Worm (Caenorhabditis elegans) whole organism, late embryonic: Measurements from ENCODE around the gene cls-1.

Experiments used
- C08G9.2 ChIP-seq: sonication (generic microtip); optimal IDR thresholded peaks from 2 replicates; lab custom pipeline; 2016; ENCODE audit warnings: mild to moderate bottlenecking, missing genetic modification characterization, moderate library complexity, missing compliant biosample characterization
- K09A11.1 ChIP-seq: sonication (generic microtip); optimal IDR thresholded peaks from 2 replicates; lab custom pipeline; 2017; ENCODE audit warnings: antibody characterized with exemption, mild to moderate bottlenecking, missing genetic modification characterization, missing compliant biosample characterization; ENCODE audit not compliant: insufficient read depth
- T23F11.4 ChIP-seq: fragments of 200-800 bp; sonication (Bioruptor generic); optimal IDR thresholded peaks from 2 replicates; lab custom pipeline; 2018; ENCODE audit warnings: mild to moderate bottlenecking, missing genetic modification characterization, missing compliant biosample characterization
- Y22D7AL.16 ChIP-seq: sonication (generic microtip); optimal IDR thresholded peaks from 2 replicates; lab custom pipeline; 2016; ENCODE audit warnings: missing genetic modification characterization, missing compliant biosample characterization
- ama-1 ChIP-seq: fragments of 150-350 bp; optimal IDR thresholded peaks from 2 replicates; lab custom pipeline; 2014
- ceh-18 ChIP-seq: sonication (generic microtip); optimal IDR thresholded peaks from 2 replicates; lab custom pipeline; 2016; ENCODE audit warnings: missing genetic modification characterization, missing compliant biosample characterization
- ceh-22 ChIP-seq: sonication (generic microtip); optimal IDR thresholded peaks from 2 replicates; lab custom pipeline; 2017; ENCODE audit warnings: missing biosample characterization, missing genetic modification characterization
- ceh-24 ChIP-seq: sonication (generic microtip); optimal IDR thresholded peaks from 2 replicates; lab custom pipeline; 2016; ENCODE audit warnings: mild to moderate bottlenecking, missing genetic modification characterization, missing compliant biosample characterization
- ceh-34 ChIP-seq: sonication (generic microtip); optimal IDR thresholded peaks from 2 replicates; lab custom pipeline; 2016; ENCODE audit warnings: mild to moderate bottlenecking, missing genetic modification characterization, missing compliant biosample characterization
- ceh-45 ChIP-seq: fragments of 200-800 bp; sonication (Bioruptor generic); IDR thresholded peaks from 2 replicates; pipeline ENCODE4 v1.3.6; 2022; ENCODE audit warnings: missing genetic modification reagents, missing genetic modification characterization, missing compliant biosample characterization
- ceh-48 ChIP-seq: sonication (generic microtip); optimal IDR thresholded peaks from 2 replicates; lab custom pipeline; 2016; ENCODE audit warnings: missing genetic modification characterization, inconsistent platforms, missing compliant biosample characterization
- ceh-6 ChIP-seq: fragments of 200-800 bp; sonication (Bioruptor generic); optimal IDR thresholded peaks from 2 replicates; lab custom pipeline; 2018; ENCODE audit warnings: mild to moderate bottlenecking, missing genetic modification characterization, missing compliant biosample characterization
- che-1 ChIP-seq: sonication (generic microtip); optimal IDR thresholded peaks from 2 replicates; lab custom pipeline; 2016; ENCODE audit warnings: mild to moderate bottlenecking, missing genetic modification characterization, missing compliant biosample characterization
- dmd-4 ChIP-seq: sonication (generic microtip); optimal IDR thresholded peaks from 2 replicates; lab custom pipeline; 2016; ENCODE audit warnings: borderline replicate concordance, missing genetic modification characterization, missing compliant biosample characterization
- elt-2 ChIP-seq: sonication (generic microtip); optimal IDR thresholded peaks from 2 replicates; lab custom pipeline; 2016; ENCODE audit warnings: missing genetic modification reagents, missing genetic modification characterization, missing compliant biosample characterization
- elt-4 ChIP-seq: sonication (generic microtip); optimal IDR thresholded peaks from 2 replicates; lab custom pipeline; 2016; ENCODE audit warnings: missing genetic modification characterization, missing compliant biosample characterization
- ets-4 ChIP-seq: sonication (generic microtip); optimal IDR thresholded peaks from 2 replicates; lab custom pipeline; 2016; ENCODE audit warnings: missing genetic modification characterization, missing compliant biosample characterization
- eyg-1 ChIP-seq: sonication (generic microtip); optimal IDR thresholded peaks from 2 replicates; lab custom pipeline; 2016; ENCODE audit warnings: missing genotype, missing genetic modification characterization, missing compliant biosample characterization
- fax-1 ChIP-seq: sonication (generic microtip); optimal IDR thresholded peaks from 2 replicates; lab custom pipeline; 2016; ENCODE audit warnings: missing genotype, missing genetic modification characterization, missing compliant biosample characterization
- fkh-10 ChIP-seq: fragments of 150-350 bp; optimal IDR thresholded peaks from 2 replicates; lab custom pipeline; 2014; ENCODE audit warnings: missing biosample characterization, missing genetic modification reagents, missing genetic modification characterization
- fkh-6 ChIP-seq: sonication (generic microtip); optimal IDR thresholded peaks from 2 replicates; lab custom pipeline; 2016; ENCODE audit warnings: missing genetic modification characterization, missing compliant biosample characterization
- gmeb-2 ChIP-seq: sonication (generic microtip); optimal IDR thresholded peaks from 2 replicates; lab custom pipeline; 2016; ENCODE audit warnings: missing genetic modification characterization, inconsistent platforms, missing compliant biosample characterization
- hlh-13 ChIP-seq: fragments of 200-800 bp; sonication (Bioruptor generic); optimal IDR thresholded peaks from 2 replicates; lab custom pipeline; 2018; ENCODE audit warnings: mild to moderate bottlenecking, missing genetic modification characterization, missing compliant biosample characterization
- hlh-15 ChIP-seq: sonication (generic microtip); optimal IDR thresholded peaks from 2 replicates; lab custom pipeline; 2016; ENCODE audit warnings: missing genetic modification characterization, missing compliant biosample characterization
- hlh-6 ChIP-seq: sonication (generic microtip); optimal IDR thresholded peaks from 2 replicates; lab custom pipeline; 2016; ENCODE audit warnings: missing genotype, missing genetic modification characterization, missing compliant biosample characterization
- lin-11 ChIP-seq: fragments of 200-800 bp; sonication (Bioruptor generic); optimal IDR thresholded peaks from 2 replicates; lab custom pipeline; 2018; ENCODE audit warnings: mild to moderate bottlenecking, missing genetic modification characterization, missing compliant biosample characterization
- madf-2 ChIP-seq: sonication (generic microtip); optimal IDR thresholded peaks from 2 replicates; lab custom pipeline; 2017; ENCODE audit warnings: missing genetic modification characterization, missing compliant biosample characterization
- mec-3 ChIP-seq: sonication (generic microtip); optimal IDR thresholded peaks from 2 replicates; lab custom pipeline; 2016; ENCODE audit warnings: borderline replicate concordance, missing genetic modification characterization, missing compliant biosample characterization
- nfya-1 ChIP-seq: sonication (generic microtip); optimal IDR thresholded peaks from 2 replicates; lab custom pipeline; 2017; ENCODE audit warnings: missing genetic modification characterization, mild to moderate bottlenecking, missing compliant biosample characterization, antibody characterized with exemption, moderate library complexity
- nhr-232 ChIP-seq: sonication (generic microtip); optimal IDR thresholded peaks from 2 replicates; lab custom pipeline; 2016; ENCODE audit warnings: missing genetic modification characterization, missing compliant biosample characterization
- npax-4 ChIP-seq: sonication (generic microtip); optimal IDR thresholded peaks from 2 replicates; lab custom pipeline; 2016; ENCODE audit warnings: missing genetic modification characterization, missing compliant biosample characterization
- odd-2 ChIP-seq: sonication (generic microtip); optimal IDR thresholded peaks from 2 replicates; lab custom pipeline; 2017; ENCODE audit warnings: antibody characterized with exemption, mild to moderate bottlenecking, missing genetic modification characterization, missing compliant biosample characterization
- pag-3 ChIP-seq: sonication (generic microtip); optimal IDR thresholded peaks from 2 replicates; lab custom pipeline; 2016; ENCODE audit warnings: missing compliant biosample characterization, missing genetic modification characterization, borderline replicate concordance
- pat-9 ChIP-seq: fragments of 200-800 bp; sonication (Bioruptor generic); optimal IDR thresholded peaks from 2 replicates; lab custom pipeline; 2018; ENCODE audit warnings: mild to moderate bottlenecking, missing genetic modification characterization, moderate library complexity, missing compliant biosample characterization
- pax-1 ChIP-seq: fragments of 150-350 bp; optimal IDR thresholded peaks from 2 replicates; lab custom pipeline; 2014; ENCODE audit warnings: missing biosample characterization, missing genetic modification characterization
- pros-1 ChIP-seq: fragments of 150-350 bp; optimal IDR thresholded peaks from 2 replicates; lab custom pipeline; 2014; ENCODE audit warnings: missing biosample characterization, missing genetic modification reagents, missing genetic modification characterization
- rnt-1 ChIP-seq: sonication (generic microtip); optimal IDR thresholded peaks from 2 replicates; lab custom pipeline; 2016; ENCODE audit warnings: missing genetic modification characterization, missing compliant biosample characterization
- sdc-2 ChIP-seq: sonication (generic microtip); optimal IDR thresholded peaks from 2 replicates; lab custom pipeline; 2016; ENCODE audit warnings: missing genotype, missing genetic modification characterization, missing compliant biosample characterization
- sox-4 ChIP-seq: sonication (generic microtip); optimal IDR thresholded peaks from 2 replicates; lab custom pipeline; 2017; ENCODE audit warnings: mild to moderate bottlenecking, missing genetic modification characterization, inconsistent platforms, missing compliant biosample characterization
- syd-9 ChIP-seq: sonication (generic microtip); optimal IDR thresholded peaks from 2 replicates; lab custom pipeline; 2016; ENCODE audit warnings: mild to moderate bottlenecking, missing genetic modification characterization, moderate library complexity, missing compliant biosample characterization
- tbx-2 ChIP-seq: sonication (generic microtip); optimal IDR thresholded peaks from 2 replicates; lab custom pipeline; 2016; ENCODE audit warnings: missing genetic modification characterization, missing compliant biosample characterization
- tbx-7 ChIP-seq: sonication (generic microtip); optimal IDR thresholded peaks from 2 replicates; lab custom pipeline; 2016; ENCODE audit warnings: missing genotype, missing genetic modification characterization, missing compliant biosample characterization
- ttx-3 ChIP-seq: sonication (generic microtip); optimal IDR thresholded peaks from 2 replicates; lab custom pipeline; 2016; ENCODE audit warnings: missing genetic modification reagents, missing genetic modification characterization, missing compliant biosample characterization
- unc-3 ChIP-seq, 2 experiments: fragments of 200-800 bp in 1 of 2; sonication (Bioruptor generic) in 1 of 2; sonication (generic microtip) in 1 of 2; conservative IDR thresholded peaks in 1 of 2; optimal IDR thresholded peaks in 1 of 2; 2 replicates each; pipeline versions ENCODE4 v1.3.6 to Lab custom; 2016 to 2022; ENCODE audit warnings: missing compliant biosample characterization in 2 of 2, missing genetic modification characterization in 2 of 2, missing genetic modification reagents in 1 of 2
- unc-42 ChIP-seq: sonication (generic microtip); optimal IDR thresholded peaks from 2 replicates; lab custom pipeline; 2016; ENCODE audit warnings: missing genotype, missing genetic modification characterization, missing compliant biosample characterization
- zip-5 ChIP-seq: sonication (generic microtip); optimal IDR thresholded peaks from 2 replicates; lab custom pipeline; 2016; ENCODE audit warnings: missing genetic modification characterization, missing compliant biosample characterization
- ztf-16 ChIP-seq: sonication (generic microtip); optimal IDR thresholded peaks from 2 replicates; lab custom pipeline; 2017; ENCODE audit warnings: missing genetic modification characterization, missing compliant biosample characterization

cls-1 gene

DNA sequence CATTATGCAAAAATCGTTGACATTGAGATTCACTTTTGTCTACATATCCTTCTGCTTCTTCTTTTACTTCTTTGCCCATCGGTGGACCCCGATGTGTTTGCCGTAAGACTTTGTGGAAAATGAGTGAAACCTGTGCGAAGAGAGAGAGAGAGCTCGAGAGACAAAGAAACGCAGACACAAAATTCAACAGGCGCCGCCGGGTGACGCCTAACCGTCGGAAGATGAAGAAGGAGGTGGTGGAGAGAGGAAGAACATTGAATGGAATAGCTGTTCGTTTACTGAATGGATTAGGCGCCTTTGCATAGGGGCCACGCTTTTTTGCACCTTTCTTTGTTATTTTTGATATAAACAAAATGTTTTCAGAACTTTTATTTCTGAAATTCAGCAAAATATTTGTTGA, 995 bp upstream of the cls-1 start:
- no peak for TF ChIP-seq pat-9 (tag; lab: Kevin White, UChicago)
- no peak for TF ChIP-seq sdc-2 (tag; lab: Kevin White, UChicago)
- TF ChIP-seq hlh-15 (tag; lab: Kevin White, UChicago) = no peak
- no peak for TF ChIP-seq unc-42 (tag; lab: Kevin White, UChicago)
- TF ChIP-seq ztf-16 (tag; lab: Kevin White, UChicago) = no peak
- no peak for TF ChIP-seq eyg-1 (tag; lab: Kevin White, UChicago)
- TF ChIP-seq tbx-7 (tag; lab: Kevin White, UChicago) = no peak
- TF ChIP-seq Y22D7AL.16 (tag; lab: Kevin White, UChicago) = no peak
- no peak for TF ChIP-seq ceh-48 (tag; lab: Kevin White, UChicago)
- no peak for TF ChIP-seq elt-2 (tag; lab: Kevin White, UChicago)
- no peak for TF ChIP-seq nhr-232 (tag; lab: Kevin White, UChicago)
- TF ChIP-seq fkh-10 (GFP tag; lab: Kevin White, UChicago) = no peak
- no peak for TF ChIP-seq pax-1 (tag; lab: Kevin White, UChicago)
- no peak for TF ChIP-seq hlh-13

DNA sequence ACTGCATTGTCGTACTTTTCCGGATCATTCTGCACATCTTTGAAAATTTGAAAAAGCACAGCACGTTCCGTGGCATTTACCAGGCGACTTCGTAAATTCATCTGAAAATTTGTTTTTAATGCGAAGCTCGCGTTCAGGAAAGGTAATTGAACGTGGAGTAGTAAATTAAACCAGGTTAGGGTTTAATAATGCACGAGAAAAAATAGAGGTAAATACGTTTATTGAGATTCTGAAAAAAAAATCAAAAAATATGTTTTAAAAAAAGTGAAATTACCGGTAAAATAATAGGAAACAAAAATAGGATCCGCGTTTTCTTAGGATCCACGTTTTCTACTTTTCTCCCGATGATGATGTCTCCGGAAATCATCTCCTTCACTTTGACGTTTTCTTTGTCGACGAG, 10.4 kb downstream of the cls-1 start, which contains the start of gene clk-2:
Gene clk-2, minus strand, starts transcription at position 101 of the 400 bp plus-strand sequence.
- TF ChIP-seq mec-3 = no peak
- no peak for TF ChIP-seq ceh-6 (GFP tag; lab: Kevin White, UChicago)
- TF ChIP-seq ttx-3 (tag; lab: Kevin White, UChicago) = no peak
- no peak for TF ChIP-seq sdc-2 (tag; lab: Kevin White, UChicago)
- TF ChIP-seq K09A11.1 = no peak
- TF ChIP-seq syd-9 (tag; lab: Kevin White, UChicago) = no peak
- TF ChIP-seq elt-4 (tag; lab: Kevin White, UChicago) = no peak

DNA sequence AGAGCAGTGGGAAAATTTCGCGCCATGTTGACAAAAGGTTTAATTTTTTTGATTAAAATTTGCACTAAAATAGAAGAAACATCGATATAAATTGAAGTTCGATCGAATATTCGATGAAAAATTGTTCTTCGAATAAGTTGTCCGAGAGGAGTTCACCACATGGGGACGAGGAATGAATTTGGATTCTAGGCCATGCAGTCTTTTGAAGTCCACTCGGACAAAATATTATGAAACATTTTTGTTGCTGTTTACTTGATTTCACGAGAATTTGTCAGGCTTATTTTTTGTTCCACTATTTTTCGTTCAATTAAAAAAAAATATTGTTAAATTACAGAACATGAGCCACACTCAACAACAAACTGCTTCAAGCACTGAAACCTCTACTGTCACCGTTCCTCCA, 12.7 kb downstream of the cls-1 start, which contains the start of the genes cux-7 and C07H6.2:
Gene cux-7, minus strand, starts transcription at position 174 of the 400 bp plus-strand sequence.
Gene C07H6.2, plus strand, starts transcription at position 338 of the 400 bp plus-strand sequence.
- TF ChIP-seq odd-2 (no peak), tbx-7 (tag; lab: Kevin White, UChicago) (peak; percentile 100), hlh-13 (peak; percentile 34), syd-9 (tag; lab: Kevin White, UChicago) (peak; percentile 60), ceh-18 (tag; lab: Kevin White, UChicago) (peak; percentile 69), npax-4 (tag; lab: Kevin White, UChicago) (no peak), ceh-24 (tag; lab: Kevin White, UChicago) (no peak), che-1 (tag; lab: Kevin White, UChicago) (no peak), lin-11 (no peak), K09A11.1 (no peak), ets-4 (tag; lab: Kevin White, UChicago) (peak; percentile 99), pros-1 (tag; lab: Kevin White, UChicago) (no peak), eyg-1 (tag; lab: Kevin White, UChicago) (peak; percentile 85), nfya-1 (tag; lab: Kevin White, UChicago) (peak; percentile 57), ceh-34 (tag; lab: Kevin White, UChicago) (no peak), hlh-6 (peak; percentile 84), gmeb-2 (tag; lab: Kevin White, UChicago) (peak; percentile 3), pag-3 (tag; lab: Kevin White, UChicago) (peak; percentile 26), pat-9 (tag; lab: Kevin White, UChicago) (no peak), C08G9.2 (tag; lab: Kevin White, UChicago) (peak; percentile 100), pax-1 (tag; lab: Kevin White, UChicago) (no peak), ceh-45 (no peak), fax-1 (peak; percentile 89), rnt-1 (tag; lab: Kevin White, UChicago) (peak; percentile 97), hlh-15 (tag; lab: Kevin White, UChicago) (peak; percentile 62), unc-3 (GFP tag; conservative IDR thresholded peaks at IDR 0.05; lab: Robert Waterston, UW) (peak; percentile 56; the same call in 1 of the 2 replicates), unc-3 (tag; optimal IDR thresholded peaks at IDR 0.05; lab: Kevin White, UChicago) (peak; percentile 74), dmd-4 (tag; lab: Kevin White, UChicago) (peak; percentile 67), sox-4 (tag; lab: Kevin White, UChicago) (no peak), zip-5 (tag; lab: Kevin White, UChicago) (peak; percentile 96), ttx-3 (tag; lab: Kevin White, UChicago) (no peak), madf-2 (peak; percentile 11), fkh-6 (tag; lab: Kevin White, UChicago) (peak; percentile 87), T23F11.4 (GFP tag; lab: Kevin White, UChicago) (no peak), tbx-2 (tag; lab: Kevin White, UChicago) (peak; percentile 98), sdc-2 (tag; lab: Kevin White, UChicago) (peak; percentile 55), ama-1 (no peak), nhr-232 (tag; lab: Kevin White, UChicago) (no peak), ceh-22 (tag; lab: Kevin White, UChicago) (no peak)
